Worm (Caenorhabditis elegans) whole organism, mixed stage, embryonic: Measurements from ENCODE around the gene T19D2.3.

Experiments
- ceh-39 ChIP-seq: fragments of 150-350 bp; optimal IDR thresholded peaks from 2 replicates; lab custom pipeline; 2014; ENCODE audit warnings: missing biosample characterization, missing genetic modification characterization
- lin-13 ChIP-seq: fragments of 150-350 bp; optimal IDR thresholded peaks from 2 replicates; lab custom pipeline; 2014; ENCODE audit warnings: missing biosample characterization, missing genetic modification characterization
- lsy-2 ChIP-seq: fragments of 150-350 bp; optimal IDR thresholded peaks from 2 replicates; lab custom pipeline; 2014; ENCODE audit warnings: missing biosample characterization, missing genetic modification characterization
- tbx-8 ChIP-seq: fragments of 200-800 bp; sonication (Bioruptor generic); optimal IDR thresholded peaks from 2 replicates; lab custom pipeline; 2018; ENCODE audit warnings: mild to moderate bottlenecking, missing genetic modification characterization, moderate library complexity, missing compliant biosample characterization
- unc-39 ChIP-seq: fragments of 150-350 bp; optimal IDR thresholded peaks from 2 replicates; lab custom pipeline; 2014; ENCODE audit warnings: missing biosample characterization, missing genetic modification characterization

- TF ChIP-seq tbx-8 (GFP tag; lab: Kevin White, UChicago): no peak
- no peak for TF ChIP-seq lin-13 (tag; lab: Kevin White, UChicago)
- TF ChIP-seq unc-39: no peak
- no peak for TF ChIP-seq lsy-2 (tag; lab: Kevin White, UChicago)
- no peak for TF ChIP-seq ceh-39
Measured at ce11 chrX:3895577-3895976, 43.5 kb upstream of the T19D2.3 start, which contains the start of gene F47F2.3.
